4 worm cellular contexts compared by ENCODE assay signal in the genomic region with DNA sequence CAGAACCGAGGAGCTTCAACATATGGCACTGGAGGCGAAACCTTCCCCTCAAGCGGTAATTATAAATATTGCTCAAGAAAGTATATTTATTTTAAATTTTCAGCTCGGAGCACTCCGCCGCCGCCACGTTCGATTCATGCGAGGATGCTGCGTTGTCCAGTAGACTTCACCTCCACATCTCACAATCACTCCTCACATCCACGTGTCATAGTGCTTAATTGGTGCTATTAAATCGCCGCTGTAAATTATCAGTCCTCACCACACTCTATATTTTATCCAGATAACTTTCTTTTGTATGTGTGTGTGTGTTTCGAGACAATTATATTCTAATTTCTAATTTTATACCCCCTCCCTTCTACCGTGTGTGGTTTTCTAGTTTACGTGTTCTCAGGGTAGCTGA.
A peak's percentile ranks its signal among the peaks of the same experiment; 100 is the strongest.
TF ChIP-seq lines count a peak whose summit lies in the region.

No protein-coding gene starts in this region.

TF ChIP-seq in whole organism, L2 larva, 48 proteins besides CTCF, POLR2A, EP300 and RAD21:
- TF ChIP-seq C34F6.9 (tag; optimal IDR thresholded peaks at IDR 0.05; lab: Kevin White, UChicago) (no peak), crh-2 (tag; optimal IDR thresholded peaks at IDR 0.05; lab: Kevin White, UChicago) (peak; percentile 25)

TF ChIP-seq in whole organism, L3 larva, 47 proteins besides CTCF, POLR2A, EP300 and RAD21:
- TF ChIP-seq ZK546.5 (tag; optimal IDR thresholded peaks at IDR 0.05; lab: Kevin White, UChicago) = no peak
- TF ChIP-seq elt-2 (tag; optimal IDR thresholded peaks at IDR 0.05; lab: Kevin White, UChicago) = peak; percentile 54

TF ChIP-seq in whole organism, L4 larva, 104 proteins besides CTCF, POLR2A, EP300 and RAD21:
- TF ChIP-seq ceh-62 (tag; optimal IDR thresholded peaks at IDR 0.05; lab: Kevin White, UChicago) (no peak), ZK337.2 (GFP tag; IDR thresholded peaks at IDR 0.05; lab: Robert Waterston, UW) (no peak), lsy-2 (tag; optimal IDR thresholded peaks at IDR 0.05; lab: Kevin White, UChicago) (no peak), dve-1 (tag; optimal IDR thresholded peaks at IDR 0.05; lab: Kevin White, UChicago; ENCODE audit: insufficient read depth) (peak; percentile 60), F44E2.7 (GFP tag; IDR thresholded peaks at IDR 0.05; lab: Robert Waterston, UW) (no peak), gei-8 (GFP tag; optimal IDR thresholded peaks at IDR 0.05; lab: Kevin White, UChicago) (no peak), nhr-77 (tag; optimal IDR thresholded peaks at IDR 0.05; lab: Kevin White, UChicago) (peak; percentile 34), lin-39 (tag; optimal IDR thresholded peaks at IDR 0.05; lab: Kevin White, UChicago) (no peak), sdz-12 (GFP tag; optimal IDR thresholded peaks at IDR 0.05; lab: Kevin White, UChicago) (no peak), egl-27 (tag; optimal IDR thresholded peaks at IDR 0.05; lab: Kevin White, UChicago) (no peak), daf-16 (GFP tag; optimal IDR thresholded peaks at IDR 0.05; lab: Kevin White, UChicago) (peak in 1 of 2 experiments; percentile 6), daf-16 (tag; optimal IDR thresholded peaks at IDR 0.05; lab: Kevin White, UChicago) (peak; percentile 63), zfp-3 (GFP tag; conservative IDR thresholded peaks at IDR 0.05; lab: Robert Waterston, UW) (0 out of 2 replicates have a peak, but pooled peaks have one; percentile 49), duxl-1 (tag; optimal IDR thresholded peaks at IDR 0.05; lab: Kevin White, UChicago; ENCODE audit: poor library complexity) (peak; percentile 32), daf-8 (GFP tag; IDR thresholded peaks at IDR 0.05; lab: Robert Waterston, UW) (no peak), aha-1 (tag; lab: Kevin White, UChicago) (peak; percentile 83), skn-1 (tag; optimal IDR thresholded peaks at IDR 0.05; lab: Kevin White, UChicago) (no peak), dmd-6 (GFP tag; IDR thresholded peaks at IDR 0.05; lab: Robert Waterston, UW) (no peak), lim-7 (GFP tag; IDR thresholded peaks at IDR 0.05; lab: Robert Waterston, UW) (no peak), unc-62 (GFP tag; optimal IDR thresholded peaks at IDR 0.05 in 1 of 2; lab: Kevin White, UChicago) (no peak), unc-62 (tag; optimal IDR thresholded peaks at IDR 0.05; lab: Kevin White, UChicago) (no peak)

TF ChIP-seq in whole organism, young adult, 124 proteins besides CTCF, POLR2A, EP300 and RAD21:
- TF ChIP-seq tlf-1 (GFP tag; optimal IDR thresholded peaks at IDR 0.05; lab: Kevin White, UChicago) (peak; percentile 29), ets-4 (GFP tag; optimal IDR thresholded peaks at IDR 0.05; lab: Kevin White, UChicago) (no peak), madf-10 (tag; optimal IDR thresholded peaks at IDR 0.05; lab: Kevin White, UChicago) (peak; percentile 10)
